Worm (Caenorhabditis elegans) whole organism, L2 larva: ENCODE results near the gene Y71H2AM.20.
A peak's percentile ranks its signal among the peaks of the same experiment; 100 is the strongest.

Source experiments
- C34F6.9 ChIP-seq: fragments of 150-350 bp; optimal IDR thresholded peaks from 2 replicates; lab custom pipeline; 2014; ENCODE audit warnings: missing biosample characterization, missing genetic modification characterization
- F13H6.1 ChIP-seq: sonication (generic microtip); optimal IDR thresholded peaks from 2 replicates; lab custom pipeline; 2016; ENCODE audit warnings: missing genetic modification characterization, missing compliant biosample characterization
- R02D3.7 ChIP-seq: fragments of 150-350 bp; optimal IDR thresholded peaks from 2 replicates; lab custom pipeline; 2014; ENCODE audit warnings: missing biosample characterization, missing genetic modification characterization
- Y55F3AM.14 ChIP-seq: fragments of 200-800 bp; sonication (Bioruptor generic); optimal IDR thresholded peaks from 2 replicates; lab custom pipeline; 2018; ENCODE audit warnings: mild to moderate bottlenecking, missing genetic modification characterization, missing compliant biosample characterization
- ZK546.5 ChIP-seq: sonication (generic microtip); optimal IDR thresholded peaks from 2 replicates; lab custom pipeline; 2017; ENCODE audit warnings: missing biosample characterization, missing genetic modification characterization
- alr-1 ChIP-seq: fragments of 150-350 bp; optimal IDR thresholded peaks from 2 replicates; lab custom pipeline; 2014; ENCODE audit warnings: missing biosample characterization, missing genetic modification characterization
- aly-2 ChIP-seq: fragments of 150-350 bp; optimal IDR thresholded peaks from 2 replicates; lab custom pipeline; 2014; ENCODE audit warnings: missing biosample characterization, missing genetic modification characterization
- ama-1 ChIP-seq: fragments of 150-350 bp; optimal IDR thresholded peaks from 2 replicates; lab custom pipeline; 2018; ENCODE audit warnings: inconsistent platforms
- blmp-1 ChIP-seq: sonication (generic microtip); optimal IDR thresholded peaks from 2 replicates; lab custom pipeline; 2017; ENCODE audit warnings: missing genetic modification characterization, mild to moderate bottlenecking, missing compliant biosample characterization, antibody characterized with exemption, moderate library complexity; ENCODE audit not compliant: insufficient read depth
- ceh-16 ChIP-seq: fragments of 150-350 bp; optimal IDR thresholded peaks from 2 replicates; lab custom pipeline; 2014; ENCODE audit warnings: missing biosample characterization, missing genetic modification characterization
- ceh-82 ChIP-seq: fragments of 150-350 bp; optimal IDR thresholded peaks from 2 replicates; lab custom pipeline; 2014; ENCODE audit warnings: missing biosample characterization, missing genetic modification characterization
- crh-2 ChIP-seq: sonication (generic microtip); optimal IDR thresholded peaks from 2 replicates; lab custom pipeline; 2017; ENCODE audit warnings: missing biosample characterization, missing genetic modification characterization
- dmd-4 ChIP-seq: sonication (generic microtip); optimal IDR thresholded peaks from 2 replicates; lab custom pipeline; 2017; ENCODE audit warnings: missing biosample characterization, missing genetic modification characterization
- egl-27 ChIP-seq: sonication (generic microtip); optimal IDR thresholded peaks from 3 replicates; lab custom pipeline; 2017; ENCODE audit warnings: missing biosample characterization, missing genetic modification reagents, missing genetic modification characterization
- elt-1 ChIP-seq: fragments of 150-350 bp; optimal IDR thresholded peaks from 2 replicates; lab custom pipeline; 2014; ENCODE audit warnings: missing biosample characterization, missing genetic modification characterization
- elt-3 ChIP-seq: sonication (generic microtip); optimal IDR thresholded peaks from 2 replicates; lab custom pipeline; 2017; ENCODE audit warnings: missing biosample characterization, missing genetic modification characterization
- fos-1 ChIP-seq: fragments of 150-350 bp; optimal IDR thresholded peaks from 2 replicates; lab custom pipeline; 2014; ENCODE audit warnings: missing biosample characterization, missing genetic modification characterization
- gmeb-1 ChIP-seq: fragments of 150-350 bp; optimal IDR thresholded peaks from 2 replicates; lab custom pipeline; 2014; ENCODE audit warnings: missing biosample characterization, missing genetic modification characterization
- lin-11 ChIP-seq: fragments of 150-350 bp; sonication (generic microtip); optimal IDR thresholded peaks from 2 replicates; lab custom pipeline; 2014; ENCODE audit warnings: missing biosample characterization, missing genetic modification characterization, inconsistent platforms, mixed read lengths
- lin-13 ChIP-seq: fragments of 150-350 bp; optimal IDR thresholded peaks from 2 replicates; lab custom pipeline; 2014; ENCODE audit warnings: missing biosample characterization, missing genetic modification reagents, missing genetic modification characterization
- lin-39 ChIP-seq: fragments of 150-350 bp; optimal IDR thresholded peaks from 2 replicates; lab custom pipeline; 2014; ENCODE audit warnings: missing biosample characterization, missing genetic modification reagents, missing genetic modification characterization
- lsy-2 ChIP-seq, 2 experiments: fragments of 150-350 bp in 1 of 2; sonication (generic microtip) in 1 of 2; optimal IDR thresholded peaks; 2 replicates each; lab custom pipeline; 2014 to 2017; ENCODE audit warnings: missing biosample characterization in 2 of 2, missing genetic modification characterization in 2 of 2
- mab-5 ChIP-seq: fragments of 150-350 bp; optimal IDR thresholded peaks from 2 replicates; lab custom pipeline; 2014; ENCODE audit warnings: missing biosample characterization, missing genetic modification characterization
- mbf-1 ChIP-seq: sonication (generic microtip); optimal IDR thresholded peaks from 2 replicates; lab custom pipeline; 2017; ENCODE audit warnings: missing biosample characterization, missing genetic modification characterization
- mdl-1 ChIP-seq, 2 experiments: fragments of 150-350 bp in 1 of 2; sonication (generic microtip) in 1 of 2; optimal IDR thresholded peaks; 2 replicates each; lab custom pipeline; 2017; ENCODE audit warnings: missing biosample characterization in 2 of 2, missing genetic modification characterization in 2 of 2
- nhr-10 ChIP-seq: sonication (generic microtip); optimal IDR thresholded peaks from 2 replicates; lab custom pipeline; 2017; ENCODE audit warnings: missing biosample characterization, missing genetic modification characterization
- nhr-11 ChIP-seq: fragments of 150-350 bp; optimal IDR thresholded peaks from 2 replicates; lab custom pipeline; 2014; ENCODE audit warnings: missing biosample characterization, missing genetic modification characterization
- nhr-12 ChIP-seq: fragments of 150-350 bp; optimal IDR thresholded peaks from 2 replicates; lab custom pipeline; 2014; ENCODE audit warnings: missing biosample characterization, missing genetic modification characterization
- nhr-129 ChIP-seq: fragments of 150-350 bp; optimal IDR thresholded peaks from 2 replicates; lab custom pipeline; 2014; ENCODE audit warnings: missing biosample characterization, missing genetic modification characterization
- nhr-21 ChIP-seq: fragments of 150-350 bp; optimal IDR thresholded peaks from 2 replicates; lab custom pipeline; 2014; ENCODE audit warnings: missing biosample characterization, missing genetic modification characterization
- nhr-23 ChIP-seq: fragments of 150-350 bp; optimal IDR thresholded peaks from 2 replicates; lab custom pipeline; 2014; ENCODE audit warnings: missing biosample characterization, missing genetic modification reagents, missing genetic modification characterization
- nhr-237 ChIP-seq: fragments of 150-350 bp; optimal IDR thresholded peaks from 2 replicates; lab custom pipeline; 2014; ENCODE audit warnings: missing biosample characterization, missing genetic modification characterization
- nhr-25 ChIP-seq: fragments of 150-350 bp; sonication (generic microtip); optimal IDR thresholded peaks from 3 replicates; lab custom pipeline; 2014; ENCODE audit warnings: missing biosample characterization, missing genetic modification characterization
- nhr-6 ChIP-seq: fragments of 150-350 bp; optimal IDR thresholded peaks from 2 replicates; lab custom pipeline; 2014; ENCODE audit warnings: missing biosample characterization, missing genetic modification characterization
- nhr-77 ChIP-seq: fragments of 150-350 bp; optimal IDR thresholded peaks from 2 replicates; lab custom pipeline; 2014; ENCODE audit warnings: missing biosample characterization, missing genetic modification characterization
- peb-1 ChIP-seq: fragments of 150-350 bp; optimal IDR thresholded peaks from 2 replicates; lab custom pipeline; 2014; ENCODE audit warnings: missing biosample characterization, missing genetic modification characterization
- sem-4 ChIP-seq: fragments of 150-350 bp; optimal IDR thresholded peaks from 2 replicates; lab custom pipeline; 2014; ENCODE audit warnings: missing biosample characterization, missing genetic modification reagents, missing genetic modification characterization
- skn-1 ChIP-seq: sonication (generic microtip); optimal IDR thresholded peaks from 2 replicates; lab custom pipeline; 2017; ENCODE audit warnings: missing biosample characterization, missing genetic modification characterization
- sma-3 ChIP-seq: sonication (generic microtip); optimal IDR thresholded peaks from 2 replicates; lab custom pipeline; 2016; ENCODE audit warnings: missing genetic modification reagents, missing genetic modification characterization, missing compliant biosample characterization
- sma-9 ChIP-seq, 2 experiments: fragments of 150-350 bp in 1 of 2; sonication (generic microtip) in 1 of 2; optimal IDR thresholded peaks; 2 replicates each; lab custom pipeline; 2014 to 2016; ENCODE audit warnings: missing genetic modification characterization in 2 of 2, mild to moderate bottlenecking in 1 of 2, missing biosample characterization in 1 of 2, missing compliant biosample characterization in 1 of 2, missing genetic modification reagents in 1 of 2, moderate library complexity in 1 of 2
- snpc-4 ChIP-seq: fragments of 150-350 bp; optimal IDR thresholded peaks from 2 replicates; lab custom pipeline; 2014; ENCODE audit warnings: missing biosample characterization, missing genetic modification characterization
- unc-39 ChIP-seq: fragments of 150-350 bp; optimal IDR thresholded peaks from 2 replicates; lab custom pipeline; 2014; ENCODE audit warnings: missing biosample characterization, missing genetic modification characterization
- unc-55 ChIP-seq: fragments of 150-350 bp; sonication (generic microtip); optimal IDR thresholded peaks from 3 replicates; lab custom pipeline; 2014; ENCODE audit warnings: missing biosample characterization, missing genetic modification reagents, missing genetic modification characterization
- unc-62 ChIP-seq: fragments of 150-350 bp; optimal IDR thresholded peaks from 2 replicates; lab custom pipeline; 2014; ENCODE audit warnings: missing biosample characterization, missing genetic modification reagents, missing genetic modification characterization
- zag-1 ChIP-seq: fragments of 150-350 bp; optimal IDR thresholded peaks from 2 replicates; lab custom pipeline; 2014; ENCODE audit warnings: missing biosample characterization, missing genetic modification characterization
- ztf-1 ChIP-seq: fragments of 200-800 bp; sonication (Bioruptor generic); conservative IDR thresholded peaks from 2 replicates; pipeline ENCODE4 v1.3.6; 2022; ENCODE audit warnings: missing genetic modification characterization, missing compliant biosample characterization
- ztf-11 ChIP-seq: sonication (generic microtip); optimal IDR thresholded peaks from 2 replicates; lab custom pipeline; 2017; ENCODE audit warnings: missing biosample characterization, missing genetic modification characterization
- ztf-4 ChIP-seq: fragments of 150-350 bp; optimal IDR thresholded peaks from 2 replicates; lab custom pipeline; 2014; ENCODE audit warnings: missing biosample characterization, missing genetic modification characterization

The Y71H2AM.20 gene

DNA sequence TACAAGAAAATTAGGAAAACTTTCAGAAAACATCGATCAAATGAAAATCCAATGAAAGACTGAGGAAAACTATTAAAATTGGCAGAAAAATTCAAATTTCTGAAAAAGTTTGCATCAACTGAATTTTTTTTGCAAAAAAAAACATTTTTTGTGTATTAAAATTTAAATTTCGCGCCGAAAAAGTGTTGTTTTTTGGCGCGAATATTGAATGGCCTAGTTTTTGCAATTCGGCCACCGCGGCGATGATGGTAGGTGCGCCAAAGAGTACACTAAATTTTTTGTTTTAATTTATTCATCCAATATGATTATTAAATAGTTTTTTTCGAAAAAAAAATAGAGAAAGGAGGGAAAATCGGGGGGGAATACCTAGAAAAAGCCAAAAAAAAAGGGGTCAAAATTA, 16.7 kb downstream of the Y71H2AM.20 start:
- TF ChIP-seq nhr-12 (tag; lab: Kevin White, UChicago) (no peak), R02D3.7 (tag; lab: Kevin White, UChicago) (no peak), snpc-4 (tag; lab: Kevin White, UChicago) (no peak), dmd-4 (no peak), C34F6.9 (tag; lab: Kevin White, UChicago) (no peak), sma-9 (GFP tag; optimal IDR thresholded peaks at IDR 0.05; lab: Kevin White, UChicago) (no peak), sma-9 (tag; optimal IDR thresholded peaks at IDR 0.05; lab: Kevin White, UChicago) (no peak), Y55F3AM.14 (GFP tag; lab: Kevin White, UChicago) (no peak), nhr-77 (no peak), unc-39 (tag; lab: Kevin White, UChicago) (no peak), nhr-129 (tag; lab: Kevin White, UChicago) (no peak), blmp-1 (tag; lab: Kevin White, UChicago) (no peak), ceh-16 (tag; lab: Kevin White, UChicago) (no peak)

DNA sequence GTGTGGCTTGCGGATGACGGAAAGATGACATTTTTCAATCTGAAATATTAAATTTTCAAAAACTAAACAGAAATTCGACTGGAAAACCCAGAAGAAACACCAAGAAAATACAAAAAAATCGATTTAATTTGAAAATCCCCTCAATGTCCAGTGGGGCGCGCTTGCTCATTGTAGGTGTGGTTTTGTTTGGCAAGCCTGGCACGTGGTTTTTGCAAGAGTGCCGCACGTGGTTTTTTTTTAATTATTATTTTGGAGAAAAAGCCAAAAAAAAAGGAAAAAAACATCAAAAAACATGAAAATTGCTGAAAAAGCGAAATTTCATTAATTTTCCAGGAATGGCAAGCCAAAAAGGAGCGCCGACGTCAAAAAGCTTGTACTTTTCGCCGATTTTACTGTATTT, 17.1 kb downstream of the Y71H2AM.20 start, which contains the start of gene swsn-3:
TSS of gene swsn-3 (minus strand) at position 45 of the 400 bp plus-strand sequence.
- TF ChIP-seq ZK546.5 (peak; percentile 52), peb-1 (tag; lab: Kevin White, UChicago) (no peak), mdl-1 (tag; optimal IDR thresholded peaks at IDR 0.05; lab: Kevin White, UChicago) (peak; percentile 55 to 71), skn-1 (peak; percentile 55), R02D3.7 (tag; lab: Kevin White, UChicago) (peak; percentile 48), nhr-23 (tag; lab: Kevin White, UChicago) (no peak), ceh-16 (tag; lab: Kevin White, UChicago) (peak; percentile 53), nhr-25 (tag; lab: Kevin White, UChicago) (peak; percentile 89), ztf-1 (GFP tag; lab: Robert Waterston, UW) (no peak), nhr-237 (tag; lab: Kevin White, UChicago) (peak; percentile 43), unc-62 (GFP tag; lab: Kevin White, UChicago) (no peak), unc-55 (GFP tag; lab: Kevin White, UChicago) (peak; percentile 96), lin-39 (no peak), egl-27 (peak; percentile 60), lin-11 (tag; lab: Kevin White, UChicago) (peak; percentile 94), nhr-6 (peak; percentile 58), mab-5 (tag; lab: Kevin White, UChicago) (peak; percentile 91), nhr-21 (tag; lab: Kevin White, UChicago) (peak; percentile 56), alr-1 (tag; lab: Kevin White, UChicago) (no peak), sma-9 (GFP tag; optimal IDR thresholded peaks at IDR 0.05; lab: Kevin White, UChicago) (peak; percentile 86), sma-9 (tag; optimal IDR thresholded peaks at IDR 0.05; lab: Kevin White, UChicago) (no peak), F13H6.1 (tag; lab: Kevin White, UChicago) (peak; percentile 89), blmp-1 (tag; lab: Kevin White, UChicago) (peak; percentile 39), nhr-129 (tag; lab: Kevin White, UChicago) (peak; percentile 74), ceh-82 (tag; lab: Kevin White, UChicago) (peak; percentile 25), crh-2 (tag; lab: Kevin White, UChicago) (peak; percentile 91), nhr-11 (tag; lab: Kevin White, UChicago) (no peak), lin-13 (GFP tag; lab: Kevin White, UChicago) (peak; percentile 92), ztf-4 (peak; percentile 14), elt-3 (tag; lab: Kevin White, UChicago) (no peak), aly-2 (tag; lab: Kevin White, UChicago) (no peak), C34F6.9 (tag; lab: Kevin White, UChicago) (peak; percentile 91), zag-1 (tag; lab: Kevin White, UChicago) (peak; percentile 25), Y55F3AM.14 (GFP tag; lab: Kevin White, UChicago) (peak; percentile 56), fos-1 (tag; lab: Kevin White, UChicago) (peak; percentile 67), unc-39 (tag; lab: Kevin White, UChicago) (no peak), nhr-77 (peak; percentile 32), elt-1 (tag; lab: Kevin White, UChicago) (no peak), sma-3 (GFP tag; lab: Kevin White, UChicago) (peak; percentile 83), lsy-2 (tag; optimal IDR thresholded peaks at IDR 0.05; lab: Kevin White, UChicago) (peak; percentile 85 to 94), snpc-4 (tag; lab: Kevin White, UChicago) (peak; percentile 70), ztf-11 (tag; lab: Kevin White, UChicago) (peak; percentile 30), nhr-10 (tag; lab: Kevin White, UChicago) (peak; percentile 63), gmeb-1 (tag; lab: Kevin White, UChicago) (peak; percentile 89), ama-1 (lab: Kevin White, UChicago) (peak; percentile 27), dmd-4 (no peak), sem-4 (peak; percentile 77), nhr-12 (tag; lab: Kevin White, UChicago) (no peak), mbf-1 (tag; lab: Kevin White, UChicago) (no peak)
